Worm (Caenorhabditis elegans): Measurements from ENCODE around the gene str-156.

Gene str-156

ce11 chrIV:4905645-4906135 lies 7.5 kb upstream of the str-156 start, which contains the start of gene T08B6.4:
Gene T08B6.4, plus strand, starts transcription at chrIV:4905695.
- TF ChIP-seq D2030.7 (GFP tag; IDR thresholded peaks at IDR 0.05) (no peak), efl-1 (GFP tag; optimal IDR thresholded peaks at IDR 0.05) (no peak), nhr-90 (tag; optimal IDR thresholded peaks at IDR 0.05) (no peak), attf-3 (GFP tag; conservative IDR thresholded peaks at IDR 0.05) (no peak), lsy-27 (tag; optimal IDR thresholded peaks at IDR 0.05; ENCODE audit: borderline replicate concordance, insufficient read depth) (no peak), let-526 (GFP tag; IDR thresholded peaks at IDR 0.05) (no peak), repo-1 (tag; optimal IDR thresholded peaks at IDR 0.05) (no peak), lin-54 (GFP tag; optimal IDR thresholded peaks at IDR 0.05) (no peak), sptf-2 (GFP tag; optimal IDR thresholded peaks at IDR 0.05) (no peak), let-607 (tag; optimal IDR thresholded peaks at IDR 0.05) (no peak), rcor-1 (GFP tag; IDR thresholded peaks at IDR 0.05) (no peak), cebp-1 (GFP tag; IDR thresholded peaks at IDR 0.05) (no peak), cebp-1 (tag; optimal IDR thresholded peaks at IDR 0.05) (no peak), bed-2 (GFP tag; IDR thresholded peaks at IDR 0.05) (no peak), hlh-12 (tag; optimal IDR thresholded peaks at IDR 0.05) (no peak)

DNA sequence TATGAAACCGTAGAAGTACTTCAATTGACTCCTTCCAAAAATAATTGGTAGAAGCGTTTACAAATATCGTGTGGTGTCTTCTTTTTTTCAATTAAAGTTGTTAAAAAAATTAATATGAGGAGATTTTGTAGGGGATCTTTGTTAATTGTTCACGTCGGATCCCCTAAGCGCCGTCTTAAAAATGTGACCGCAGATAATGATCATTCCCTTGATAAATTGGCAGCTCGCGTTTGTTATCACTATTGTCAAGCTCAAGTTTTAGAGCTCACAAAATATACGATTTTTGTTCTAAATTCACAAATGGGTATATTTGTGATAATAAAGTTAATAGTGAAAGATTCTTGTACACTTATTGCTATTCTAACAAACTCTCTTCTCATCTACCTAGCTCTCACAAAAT lies 4.2 kb upstream of the str-156 start, which contains the start of gene str-159:
Gene str-159 (plus strand): TSS at position 301 of the 400 bp plus-strand sequence.
- TF ChIP-seq nhr-80 (tag; optimal IDR thresholded peaks at IDR 0.05) (no peak), dpff-1 (tag; optimal IDR thresholded peaks at IDR 0.05) (no peak), aptf-2 (GFP tag; conservative IDR thresholded peaks at IDR 0.05) (no peak), attf-5 (GFP tag; optimal IDR thresholded peaks at IDR 0.05) (no peak), nhr-120 (GFP tag; IDR thresholded peaks at IDR 0.05) (no peak), snpc-4 (GFP tag; optimal IDR thresholded peaks at IDR 0.05) (no peak), snpc-4 (tag; optimal IDR thresholded peaks at IDR 0.05) (no peak), Y53F4B.3 (GFP tag; IDR thresholded peaks at IDR 0.05) (no peak), egl-18 (GFP tag; IDR thresholded peaks at IDR 0.05) (no peak), F10E7.11 (tag; optimal IDR thresholded peaks at IDR 0.05) (no peak), hmg-1.2 (GFP tag; IDR thresholded peaks at IDR 0.05) (no peak), T26A5.8 (tag; optimal IDR thresholded peaks at IDR 0.05) (no peak), hsf-1 (GFP tag; IDR thresholded peaks at IDR 0.05) (no peak), sea-2 (GFP tag; IDR thresholded peaks at IDR 0.05) (no peak), ztf-28 (GFP tag; IDR thresholded peaks at IDR 0.05) (no peak), tbx-9 (tag; optimal IDR thresholded peaks at IDR 0.05; ENCODE audit: borderline replicate concordance) (no peak), F37B4.10 (GFP tag; IDR thresholded peaks at IDR 0.05) (no peak)

- TF ChIP-seq ceh-27 (GFP tag; optimal IDR thresholded peaks at IDR 0.05), result no peak
- TF ChIP-seq ztf-28 (GFP tag; IDR thresholded peaks at IDR 0.05), result no peak
Measured at ce11 chrIV:4915689-4916088, 2.5 kb downstream of the str-156 start, which contains the start of gene str-155. Gene str-155, plus strand, starts transcription at chrIV:4915989.

DNA sequence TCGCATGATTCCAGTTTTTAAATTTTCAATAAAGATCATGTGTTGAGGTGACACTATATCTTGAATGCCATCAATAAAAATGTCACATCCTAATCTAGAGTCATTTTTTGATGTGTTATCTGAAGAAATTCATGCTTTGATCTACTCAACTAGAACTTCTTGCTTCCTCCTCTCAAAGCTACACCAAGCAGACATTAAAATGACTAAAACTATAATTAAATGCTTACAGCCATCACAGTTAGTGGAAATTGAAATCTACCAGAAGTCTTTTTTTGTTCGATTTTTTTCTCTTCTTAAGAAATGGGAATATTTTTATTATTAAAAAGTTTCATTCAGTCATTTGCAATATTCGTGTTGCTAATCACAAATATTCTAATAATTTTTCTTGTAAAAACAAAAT lies 4.6 kb downstream of the str-156 start, which contains the start of gene str-158:
Gene str-158 (plus strand): TSS at position 301 of the 400 bp plus-strand sequence.
- no peak for TF ChIP-seq sea-2 (GFP tag; IDR thresholded peaks at IDR 0.05)
- no peak for TF ChIP-seq Y53G8AR.9 (GFP tag; conservative IDR thresholded peaks at IDR 0.05)
- no peak for TF ChIP-seq aptf-2 (GFP tag; conservative IDR thresholded peaks at IDR 0.05)
- TF ChIP-seq ccch-3 (GFP tag; optimal IDR thresholded peaks at IDR 0.05), result no peak
- no peak for TF ChIP-seq nfya-2 (GFP tag; IDR thresholded peaks at IDR 0.05)
- no peak for TF ChIP-seq ZK185.1 (tag; optimal IDR thresholded peaks at IDR 0.05; ENCODE audit: poor library complexity, severe bottlenecking)
- no peak for TF ChIP-seq nhr-179 (tag; optimal IDR thresholded peaks at IDR 0.05)
- no peak for TF ChIP-seq die-1 (tag; optimal IDR thresholded peaks at IDR 0.05)
- TF ChIP-seq ztf-28 (GFP tag; IDR thresholded peaks at IDR 0.05), result no peak
- TF ChIP-seq dox-1 (GFP tag; IDR thresholded peaks at IDR 0.05), result no peak
- TF ChIP-seq mel-28 (tag; optimal IDR thresholded peaks at IDR 0.05; ENCODE audit: borderline replicate concordance), result no peak
- no peak for TF ChIP-seq F39B2.1 (GFP tag; IDR thresholded peaks at IDR 0.05)
- TF ChIP-seq F22D6.2 (tag; optimal IDR thresholded peaks at IDR 0.05), result no peak
- no peak for TF ChIP-seq zfh-2 (GFP tag; conservative IDR thresholded peaks at IDR 0.05)
- no peak for TF ChIP-seq madf-10 (tag; optimal IDR thresholded peaks at IDR 0.05)
- TF ChIP-seq ceh-91 (GFP tag; IDR thresholded peaks at IDR 0.05), result no peak
- no peak for TF ChIP-seq hlh-12 (tag; optimal IDR thresholded peaks at IDR 0.05)

Data from whole organism, young adult.